Worm (Caenorhabditis elegans) whole organism, L3 larva: ENCODE data around the gene bir-1.

Source experiments
- R02D3.7 ChIP-seq: fragments of 150-350 bp; optimal IDR thresholded peaks from 2 replicates; lab custom pipeline; 2014; ENCODE audit warnings: missing biosample characterization, missing genetic modification characterization
- aly-2 ChIP-seq: fragments of 150-350 bp; optimal IDR thresholded peaks from 2 replicates; lab custom pipeline; 2014; ENCODE audit warnings: missing biosample characterization, missing genetic modification characterization
- ama-1 ChIP-seq: fragments of 150-350 bp; optimal IDR thresholded peaks from 2 replicates; lab custom pipeline; 2018
- egl-27 ChIP-seq: sonication (generic microtip); optimal IDR thresholded peaks from 4 replicates; lab custom pipeline; 2017; ENCODE audit warnings: missing biosample characterization, missing genetic modification reagents, missing genetic modification characterization
- elt-1 ChIP-seq: fragments of 150-350 bp; optimal IDR thresholded peaks from 2 replicates; lab custom pipeline; 2014; ENCODE audit warnings: missing biosample characterization, missing genetic modification characterization
- elt-2 ChIP-seq: sonication (generic microtip); optimal IDR thresholded peaks from 2 replicates; lab custom pipeline; 2016; ENCODE audit warnings: missing genetic modification reagents, mild to moderate bottlenecking, missing genetic modification characterization, missing compliant biosample characterization
- nhr-237 ChIP-seq: fragments of 150-350 bp; optimal IDR thresholded peaks from 2 replicates; lab custom pipeline; 2014; ENCODE audit warnings: missing biosample characterization, missing genetic modification characterization
- nhr-67 ChIP-seq: fragments of 150-350 bp; optimal IDR thresholded peaks from 2 replicates; lab custom pipeline; 2014; ENCODE audit warnings: missing biosample characterization, missing genetic modification characterization
- nhr-76 ChIP-seq: fragments of 150-350 bp; sonication (generic microtip); optimal IDR thresholded peaks from 5 replicates; lab custom pipeline; 2014; ENCODE audit warnings: missing biosample characterization, missing genetic modification characterization
- pha-4 ChIP-seq: fragments of 150-350 bp; optimal IDR thresholded peaks from 2 replicates; lab custom pipeline; 2014; ENCODE audit warnings: missing biosample characterization, missing genetic modification reagents, missing genetic modification characterization
- snpc-4 ChIP-seq: fragments of 150-350 bp; optimal IDR thresholded peaks from 2 replicates; lab custom pipeline; 2014; ENCODE audit warnings: missing biosample characterization, missing genetic modification characterization
- unc-39 ChIP-seq: sonication (generic microtip); optimal IDR thresholded peaks from 4 replicates; lab custom pipeline; 2017; ENCODE audit warnings: missing biosample characterization, missing genetic modification characterization
- unc-62 ChIP-seq: fragments of 150-350 bp; sonication (generic microtip); optimal IDR thresholded peaks from 4 replicates; lab custom pipeline; 2014; ENCODE audit warnings: missing biosample characterization, missing genetic modification reagents, missing genetic modification characterization

DNA sequence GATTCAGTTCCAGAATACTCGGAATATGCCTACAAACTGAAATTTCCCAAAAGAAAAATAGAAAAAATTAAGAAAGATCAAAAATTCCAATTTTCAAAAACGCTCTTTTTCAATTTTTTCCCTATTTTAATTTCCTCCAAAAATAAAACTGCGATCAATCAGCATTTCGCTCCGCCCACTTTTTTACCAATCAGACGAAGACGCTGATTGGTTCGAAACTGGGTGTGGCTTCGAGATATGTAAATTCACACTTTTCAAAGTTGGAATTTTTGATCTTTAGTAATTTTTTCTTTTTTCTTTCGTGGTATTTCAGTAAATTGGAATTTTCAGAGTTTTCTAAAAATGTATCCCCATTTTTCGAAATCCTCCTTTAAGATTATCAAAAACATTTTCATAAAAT lies 32.8 kb downstream of the bir-1 start:
- no peak for TF ChIP-seq unc-62
- no peak for TF ChIP-seq egl-27 (tag; lab: Kevin White, UChicago)
- TF ChIP-seq R02D3.7 (tag; lab: Kevin White, UChicago) = no peak
- TF ChIP-seq nhr-76 (tag; lab: Kevin White, UChicago) = no peak
- TF ChIP-seq snpc-4 (tag; lab: Kevin White, UChicago) = no peak
- no peak for TF ChIP-seq nhr-67 (tag; lab: Kevin White, UChicago)
- TF ChIP-seq aly-2 (tag; lab: Kevin White, UChicago) = no peak
- no peak for TF ChIP-seq ama-1 (lab: Kevin White, UChicago)
- TF ChIP-seq elt-2 (tag; lab: Kevin White, UChicago) = no peak
- TF ChIP-seq elt-1 = no peak
- TF ChIP-seq nhr-237 (tag; lab: Kevin White, UChicago) = no peak
- TF ChIP-seq pha-4 (tag; lab: Kevin White, UChicago) = no peak
- no peak for TF ChIP-seq unc-39 (tag; lab: Kevin White, UChicago)
